Fruit fly (Drosophila melanogaster): ENCODE results near the gene CG8750.
A peak's percentile ranks its signal among the peaks of the same experiment; 100 is the strongest.

Gene CG8750

DNA sequence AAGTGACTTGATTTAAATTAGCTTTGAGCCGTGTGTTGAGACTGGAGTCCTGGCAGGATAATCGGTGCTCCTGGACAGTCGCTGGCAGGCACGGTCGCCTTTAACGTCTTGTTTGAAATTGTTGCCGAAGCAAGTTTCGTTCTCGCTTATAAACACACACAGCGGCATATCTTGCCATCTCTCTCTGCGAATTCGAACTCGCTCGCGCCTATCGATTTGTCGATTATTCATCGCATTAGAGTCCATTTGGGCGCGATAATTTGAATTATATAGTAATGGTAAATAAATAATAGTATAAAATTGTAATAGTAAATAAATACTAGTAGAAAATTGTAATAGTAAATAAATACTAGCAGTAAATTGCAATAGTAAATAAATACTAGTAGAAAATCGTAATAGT lies 24.0 kb upstream of the CG8750 start, which contains the start of gene CG8745:
Gene CG8745 (minus strand): TSS at position 126 of the 400 bp plus-strand sequence.
- TF ChIP-seq ato (GFP tag; IDR thresholded peaks at IDR 0.05; ENCODE audit: partially characterized antibody) (peak; percentile 46; the same call in 1 of the 2 replicates), stwl (tag; optimal IDR thresholded peaks at IDR 0.05) (peak; percentile 84), fd3F (GFP tag; optimal IDR thresholded peaks at IDR 0.05) (no peak), Dref (GFP tag; IDR thresholded peaks at IDR 0.05) (peak; percentile 80), trh (GFP tag; optimal IDR thresholded peaks at IDR 0.05) (no peak), fd102C (GFP tag; optimal IDR thresholded peaks at IDR 0.05) (no peak), Dll (GFP tag; IDR thresholded peaks at IDR 0.05; ENCODE audit: partially characterized antibody) (peak; percentile 76), CG16813 (GFP tag; IDR thresholded peaks at IDR 0.05; ENCODE audit: partially characterized antibody) (peak; percentile 68; the same call in 1 of the 3 replicates), eyg (GFP tag; optimal IDR thresholded peaks at IDR 0.05) (no peak), CG7271 (tag; optimal IDR thresholded peaks at IDR 0.05) (no peak), CG8290 (GFP tag; optimal IDR thresholded peaks at IDR 0.05) (no peak), CG8290 (tag; optimal IDR thresholded peaks at IDR 0.05) (no peak), cg (GFP tag; optimal IDR thresholded peaks at IDR 0.05) (peak; percentile 23), CG10147 (GFP tag; optimal IDR thresholded peaks at IDR 0.05) (no peak), fd64A (GFP tag; optimal IDR thresholded peaks at IDR 0.05) (no peak), CG10321 (GFP tag; IDR thresholded peaks at IDR 0.05) (peak; percentile 89), Ada2b (GFP tag; IDR thresholded peaks at IDR 0.05) (no peak), CG18764 (GFP tag; optimal IDR thresholded peaks at IDR 0.05) (no peak), CG16815 (GFP tag; optimal IDR thresholded peaks at IDR 0.05) (no peak), E2f2 (GFP tag; IDR thresholded peaks at IDR 0.05) (peak; percentile 95), Dp (GFP tag; optimal IDR thresholded peaks at IDR 0.05) (peak; percentile 89), CG14860 (GFP tag; IDR thresholded peaks at IDR 0.05; ENCODE audit: partially characterized antibody) (peak; percentile 56), bbx (GFP tag; IDR thresholded peaks at IDR 0.05; ENCODE audit: partially characterized antibody) (peak; percentile 76), nerfin-2 (GFP tag; IDR thresholded peaks at IDR 0.05; ENCODE audit: partially characterized antibody) (peak; percentile 57; the same call in 1 of the 2 replicates), HmgD (GFP tag; optimal IDR thresholded peaks at IDR 0.05) (peak; percentile 1), HLH4C (GFP tag; IDR thresholded peaks at IDR 0.05; ENCODE audit: partially characterized antibody) (peak; percentile 74), schlank (tag; optimal IDR thresholded peaks at IDR 0.05) (no peak), Sry-δ (GFP tag; optimal IDR thresholded peaks at IDR 0.05) (peak; percentile 51), amos (GFP tag; IDR thresholded peaks at IDR 0.05; ENCODE audit: partially characterized antibody) (peak; percentile 77), CG10267 (tag; optimal IDR thresholded peaks at IDR 0.05) (peak; percentile 24), zen2 (GFP tag; IDR thresholded peaks at IDR 0.05; ENCODE audit: partially characterized antibody) (peak; percentile 57; the same call in 1 of the 3 replicates), CG3281 (GFP tag; optimal IDR thresholded peaks at IDR 0.05) (no peak), Opbp (GFP tag; IDR thresholded peaks at IDR 0.05; ENCODE audit: partially characterized antibody) (peak; percentile 77; the same call in 2 of the 3 replicates), sr (GFP tag; IDR thresholded peaks at IDR 0.05) (no peak), CG30020 (tag; optimal IDR thresholded peaks at IDR 0.05) (no peak), CG13287 (GFP tag; IDR thresholded peaks at IDR 0.05; ENCODE audit: partially characterized antibody) (peak; percentile 81), inv (GFP tag; IDR thresholded peaks at IDR 0.05; ENCODE audit: partially characterized antibody) (peak; percentile 57), mirr (GFP tag; optimal IDR thresholded peaks at IDR 0.05) (no peak), sug (tag; optimal IDR thresholded peaks at IDR 0.05) (no peak), Deaf1 (tag; optimal IDR thresholded peaks at IDR 0.05) (peak; percentile 78), p53 (GFP tag; optimal IDR thresholded peaks at IDR 0.05) (no peak), sna (GFP tag; IDR thresholded peaks at IDR 0.05; ENCODE audit: partially characterized antibody) (peak; percentile 62; the same call in 1 of the 2 replicates), vnd (GFP tag; IDR thresholded peaks at IDR 0.05; ENCODE audit: partially characterized antibody) (peak; percentile 59; the same call in 1 of the 3 replicates), CG33557 (GFP tag; optimal IDR thresholded peaks at IDR 0.05) (no peak), unc-4 (GFP tag; IDR thresholded peaks at IDR 0.05; ENCODE audit: partially characterized antibody) (peak; percentile 69), CG13624 (GFP tag; optimal IDR thresholded peaks at IDR 0.05) (no peak), Dfd (GFP tag; optimal IDR thresholded peaks at IDR 0.05) (no peak), pzg (GFP tag; optimal IDR thresholded peaks at IDR 0.05) (peak; percentile 46), CG15011 (GFP tag; optimal IDR thresholded peaks at IDR 0.05) (no peak)

Data from whole organism, embryonic.